Worm (Caenorhabditis elegans) whole organism, late embryonic: ENCODE results near the gene T24A6.20.

Source experiments
- C08G9.2 ChIP-seq: sonication (generic microtip); optimal IDR thresholded peaks from 2 replicates; lab custom pipeline; 2016; ENCODE audit warnings: mild to moderate bottlenecking, missing genetic modification characterization, moderate library complexity, missing compliant biosample characterization
- C38D4.7 ChIP-seq: fragments of 200-800 bp; sonication (Bioruptor generic); optimal IDR thresholded peaks from 2 replicates; lab custom pipeline; 2018; ENCODE audit warnings: mild to moderate bottlenecking, missing genetic modification characterization, moderate library complexity, missing compliant biosample characterization
- K02D7.2 ChIP-seq: sonication (generic microtip); optimal IDR thresholded peaks from 2 replicates; lab custom pipeline; 2017; ENCODE audit warnings: mild to moderate bottlenecking, missing genetic modification characterization, missing compliant biosample characterization
- T23F11.4 ChIP-seq: fragments of 200-800 bp; sonication (Bioruptor generic); optimal IDR thresholded peaks from 2 replicates; lab custom pipeline; 2018; ENCODE audit warnings: mild to moderate bottlenecking, missing genetic modification characterization, missing compliant biosample characterization
- Y22D7AL.16 ChIP-seq: sonication (generic microtip); optimal IDR thresholded peaks from 2 replicates; lab custom pipeline; 2016; ENCODE audit warnings: missing genetic modification characterization, missing compliant biosample characterization
- ahr-1 ChIP-seq: sonication (generic microtip); optimal IDR thresholded peaks from 2 replicates; lab custom pipeline; 2016; ENCODE audit warnings: missing genetic modification characterization, missing compliant biosample characterization
- ama-1 ChIP-seq: fragments of 150-350 bp; optimal IDR thresholded peaks from 2 replicates; lab custom pipeline; 2014
- ceh-14 ChIP-seq: sonication (generic microtip); optimal IDR thresholded peaks from 2 replicates; lab custom pipeline; 2016; ENCODE audit warnings: missing genotype, missing genetic modification characterization, missing compliant biosample characterization
- ceh-18 ChIP-seq: sonication (generic microtip); optimal IDR thresholded peaks from 2 replicates; lab custom pipeline; 2016; ENCODE audit warnings: missing genetic modification characterization, missing compliant biosample characterization
- ceh-22 ChIP-seq: sonication (generic microtip); optimal IDR thresholded peaks from 2 replicates; lab custom pipeline; 2017; ENCODE audit warnings: missing biosample characterization, missing genetic modification characterization
- ceh-24 ChIP-seq: sonication (generic microtip); optimal IDR thresholded peaks from 2 replicates; lab custom pipeline; 2016; ENCODE audit warnings: mild to moderate bottlenecking, missing genetic modification characterization, missing compliant biosample characterization
- ceh-34 ChIP-seq: sonication (generic microtip); optimal IDR thresholded peaks from 2 replicates; lab custom pipeline; 2016; ENCODE audit warnings: mild to moderate bottlenecking, missing genetic modification characterization, missing compliant biosample characterization
- ceh-45 ChIP-seq: fragments of 200-800 bp; sonication (Bioruptor generic); IDR thresholded peaks from 2 replicates; pipeline ENCODE4 v1.3.6; 2022; ENCODE audit warnings: missing genetic modification reagents, missing genetic modification characterization, missing compliant biosample characterization
- che-1 ChIP-seq: sonication (generic microtip); optimal IDR thresholded peaks from 2 replicates; lab custom pipeline; 2016; ENCODE audit warnings: mild to moderate bottlenecking, missing genetic modification characterization, missing compliant biosample characterization
- dve-1 ChIP-seq: sonication (generic microtip); optimal IDR thresholded peaks from 2 replicates; lab custom pipeline; 2017; ENCODE audit warnings: antibody characterized with exemption, mild to moderate bottlenecking, missing genetic modification characterization, missing compliant biosample characterization
- elt-2 ChIP-seq: sonication (generic microtip); optimal IDR thresholded peaks from 2 replicates; lab custom pipeline; 2016; ENCODE audit warnings: missing genetic modification reagents, missing genetic modification characterization, missing compliant biosample characterization
- ets-4 ChIP-seq: sonication (generic microtip); optimal IDR thresholded peaks from 2 replicates; lab custom pipeline; 2016; ENCODE audit warnings: missing genetic modification characterization, missing compliant biosample characterization
- eyg-1 ChIP-seq: sonication (generic microtip); optimal IDR thresholded peaks from 2 replicates; lab custom pipeline; 2016; ENCODE audit warnings: missing genotype, missing genetic modification characterization, missing compliant biosample characterization
- fkh-10 ChIP-seq: fragments of 150-350 bp; optimal IDR thresholded peaks from 2 replicates; lab custom pipeline; 2014; ENCODE audit warnings: missing biosample characterization, missing genetic modification reagents, missing genetic modification characterization
- gmeb-2 ChIP-seq: sonication (generic microtip); optimal IDR thresholded peaks from 2 replicates; lab custom pipeline; 2016; ENCODE audit warnings: missing genetic modification characterization, inconsistent platforms, missing compliant biosample characterization
- hlh-8 ChIP-seq: sonication (generic microtip); optimal IDR thresholded peaks from 2 replicates; lab custom pipeline; 2016; ENCODE audit warnings: missing genotype, missing genetic modification characterization, missing compliant biosample characterization
- lin-11 ChIP-seq: fragments of 200-800 bp; sonication (Bioruptor generic); optimal IDR thresholded peaks from 2 replicates; lab custom pipeline; 2018; ENCODE audit warnings: mild to moderate bottlenecking, missing genetic modification characterization, missing compliant biosample characterization
- nfya-1 ChIP-seq: sonication (generic microtip); optimal IDR thresholded peaks from 2 replicates; lab custom pipeline; 2017; ENCODE audit warnings: missing genetic modification characterization, mild to moderate bottlenecking, missing compliant biosample characterization, antibody characterized with exemption, moderate library complexity
- nhr-11 ChIP-seq: fragments of 150-350 bp; optimal IDR thresholded peaks from 2 replicates; lab custom pipeline; 2014; ENCODE audit warnings: missing biosample characterization, missing genetic modification characterization
- odd-2 ChIP-seq: sonication (generic microtip); optimal IDR thresholded peaks from 2 replicates; lab custom pipeline; 2017; ENCODE audit warnings: antibody characterized with exemption, mild to moderate bottlenecking, missing genetic modification characterization, missing compliant biosample characterization
- pat-9 ChIP-seq: fragments of 200-800 bp; sonication (Bioruptor generic); optimal IDR thresholded peaks from 2 replicates; lab custom pipeline; 2018; ENCODE audit warnings: mild to moderate bottlenecking, missing genetic modification characterization, moderate library complexity, missing compliant biosample characterization
- pqm-1 ChIP-seq: sonication (generic microtip); optimal IDR thresholded peaks from 2 replicates; lab custom pipeline; 2016; ENCODE audit warnings: missing genetic modification characterization, missing compliant biosample characterization
- ref-2 ChIP-seq: sonication (generic microtip); optimal IDR thresholded peaks from 2 replicates; lab custom pipeline; 2016; ENCODE audit warnings: missing genetic modification characterization, missing compliant biosample characterization
- rnt-1 ChIP-seq: sonication (generic microtip); optimal IDR thresholded peaks from 2 replicates; lab custom pipeline; 2016; ENCODE audit warnings: missing genetic modification characterization, missing compliant biosample characterization
- sox-2 ChIP-seq: fragments of 200-800 bp; sonication (Bioruptor generic); IDR thresholded peaks from 2 replicates; pipeline ENCODE4 v1.3.6; 2022; ENCODE audit warnings: missing genetic modification reagents, missing genetic modification characterization, missing compliant biosample characterization
- syd-9 ChIP-seq: sonication (generic microtip); optimal IDR thresholded peaks from 2 replicates; lab custom pipeline; 2016; ENCODE audit warnings: mild to moderate bottlenecking, missing genetic modification characterization, moderate library complexity, missing compliant biosample characterization
- tbx-2 ChIP-seq: sonication (generic microtip); optimal IDR thresholded peaks from 2 replicates; lab custom pipeline; 2016; ENCODE audit warnings: missing genetic modification characterization, missing compliant biosample characterization
- ttx-3 ChIP-seq: sonication (generic microtip); optimal IDR thresholded peaks from 2 replicates; lab custom pipeline; 2016; ENCODE audit warnings: missing genetic modification reagents, missing genetic modification characterization, missing compliant biosample characterization
- unc-42 ChIP-seq: sonication (generic microtip); optimal IDR thresholded peaks from 2 replicates; lab custom pipeline; 2016; ENCODE audit warnings: missing genotype, missing genetic modification characterization, missing compliant biosample characterization
- unc-55 ChIP-seq: sonication (generic microtip); optimal IDR thresholded peaks from 2 replicates; lab custom pipeline; 2017; ENCODE audit warnings: missing biosample characterization, missing genetic modification reagents, missing genetic modification characterization
- zip-5 ChIP-seq: sonication (generic microtip); optimal IDR thresholded peaks from 2 replicates; lab custom pipeline; 2016; ENCODE audit warnings: missing genetic modification characterization, missing compliant biosample characterization
- ztf-16 ChIP-seq: sonication (generic microtip); optimal IDR thresholded peaks from 2 replicates; lab custom pipeline; 2017; ENCODE audit warnings: missing genetic modification characterization, missing compliant biosample characterization

Gene T24A6.20

DNA sequence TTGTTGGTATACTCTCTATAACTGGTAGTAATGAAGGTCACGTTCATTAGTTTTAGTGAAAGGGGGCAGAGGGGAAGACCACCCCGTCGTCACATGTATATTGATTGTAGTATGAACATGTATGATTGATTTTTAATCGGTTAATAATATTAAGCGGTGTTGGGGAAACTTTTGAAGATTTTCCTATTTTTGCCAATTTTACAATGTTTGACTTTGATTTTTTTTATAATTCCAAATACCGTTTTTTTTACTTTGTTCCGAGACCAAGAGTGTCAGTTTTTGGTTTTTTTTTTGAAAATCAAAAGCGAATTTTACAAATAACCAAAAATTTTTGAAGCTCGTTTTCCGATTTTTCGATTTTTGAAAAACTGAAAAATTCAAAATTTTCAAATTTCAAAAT is 17.7 kb upstream of the T24A6.20 start, which contains the start of gene nhr-221:
Gene nhr-221 (minus strand): TSS at position 101 of the 400 bp plus-strand sequence.
- TF ChIP-seq eyg-1 (no peak), Y22D7AL.16 (tag; lab: Kevin White, UChicago) (no peak)

DNA sequence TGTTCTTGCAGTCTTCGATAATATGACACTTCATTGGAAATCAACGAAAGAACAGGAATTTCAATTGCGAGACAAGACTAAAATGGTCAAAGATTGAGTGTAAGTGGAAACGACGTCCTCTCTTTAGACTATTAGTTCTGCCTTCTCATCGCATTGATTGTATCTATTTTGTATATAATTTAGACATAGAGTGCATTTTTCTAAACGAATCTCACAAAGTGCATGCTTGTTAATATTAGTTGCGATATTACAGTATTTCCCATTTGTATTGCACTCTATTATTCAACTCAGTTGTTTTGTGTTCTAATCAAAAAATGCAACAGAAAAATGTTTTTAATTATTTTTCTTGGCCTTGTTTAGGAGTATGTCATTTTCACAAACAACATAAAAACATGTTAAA is 14.6 kb upstream of the T24A6.20 start, which contains the start of gene nhr-93:
Gene nhr-93 (minus strand): TSS at position 101 of the 400 bp plus-strand sequence.
- TF ChIP-seq syd-9 (tag; lab: Kevin White, UChicago) (no peak), che-1 (tag; lab: Kevin White, UChicago) (no peak), ceh-22 (no peak), fkh-10 (GFP tag; lab: Kevin White, UChicago) (no peak), ahr-1 (tag; lab: Kevin White, UChicago) (no peak), pqm-1 (tag; lab: Kevin White, UChicago) (no peak), tbx-2 (no peak), gmeb-2 (tag; lab: Kevin White, UChicago) (no peak), hlh-8 (tag; lab: Kevin White, UChicago) (no peak), ceh-34 (tag; lab: Kevin White, UChicago) (no peak), rnt-1 (tag; lab: Kevin White, UChicago) (no peak), C38D4.7 (GFP tag; lab: Kevin White, UChicago) (no peak), ets-4 (tag; lab: Kevin White, UChicago) (no peak), ceh-14 (tag; lab: Kevin White, UChicago) (no peak), C08G9.2 (tag; lab: Kevin White, UChicago) (no peak), ceh-45 (GFP tag; lab: Robert Waterston, UW) (no peak)

DNA sequence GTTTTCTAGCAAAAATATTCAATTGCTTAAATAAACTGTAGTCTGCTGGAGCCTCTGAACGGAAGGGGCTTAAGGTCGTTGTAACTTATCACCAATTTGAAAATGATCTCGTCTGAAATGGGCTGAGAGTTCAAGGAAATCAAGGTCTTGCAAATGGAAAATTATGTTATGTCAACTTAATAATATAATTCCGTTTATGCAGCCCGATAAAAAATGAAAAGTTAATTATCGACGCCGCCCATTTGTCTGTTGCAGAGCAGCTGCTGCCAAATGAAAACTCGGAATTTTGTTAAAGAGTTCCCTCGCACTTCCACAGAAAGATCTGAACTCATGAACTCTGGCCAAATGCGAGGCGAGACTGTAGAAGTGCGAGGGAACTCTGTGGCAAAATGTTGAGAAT is 11.8 kb upstream of the T24A6.20 start, which contains the start of gene srbc-67:
Gene srbc-67 (minus strand): TSS at position 101 of the 400 bp plus-strand sequence.
- no peak for TF ChIP-seq ama-1 (lab: Kevin White, UChicago)
- no peak for TF ChIP-seq gmeb-2 (tag; lab: Kevin White, UChicago)
- TF ChIP-seq fkh-10 (GFP tag; lab: Kevin White, UChicago): no peak
- TF ChIP-seq hlh-8 (tag; lab: Kevin White, UChicago): no peak
- TF ChIP-seq ref-2: no peak
- TF ChIP-seq nhr-11 (tag; lab: Kevin White, UChicago): no peak
- TF ChIP-seq unc-42 (tag; lab: Kevin White, UChicago): no peak
- TF ChIP-seq sox-2 (GFP tag; lab: Robert Waterston, UW): no peak
- no peak for TF ChIP-seq ttx-3
- no peak for TF ChIP-seq nfya-1 (tag; lab: Kevin White, UChicago)
- no peak for TF ChIP-seq zip-5 (tag; lab: Kevin White, UChicago)
- TF ChIP-seq odd-2 (tag; lab: Kevin White, UChicago): no peak
- TF ChIP-seq K02D7.2 (tag; lab: Kevin White, UChicago): no peak
- TF ChIP-seq T23F11.4 (GFP tag; lab: Kevin White, UChicago): no peak
- no peak for TF ChIP-seq unc-55 (GFP tag; lab: Kevin White, UChicago)
- TF ChIP-seq ceh-18: no peak
- TF ChIP-seq lin-11 (tag; lab: Kevin White, UChicago): no peak
- TF ChIP-seq C08G9.2 (tag; lab: Kevin White, UChicago): no peak
- TF ChIP-seq dve-1 (tag; lab: Kevin White, UChicago): no peak
- no peak for TF ChIP-seq che-1 (tag; lab: Kevin White, UChicago)

DNA sequence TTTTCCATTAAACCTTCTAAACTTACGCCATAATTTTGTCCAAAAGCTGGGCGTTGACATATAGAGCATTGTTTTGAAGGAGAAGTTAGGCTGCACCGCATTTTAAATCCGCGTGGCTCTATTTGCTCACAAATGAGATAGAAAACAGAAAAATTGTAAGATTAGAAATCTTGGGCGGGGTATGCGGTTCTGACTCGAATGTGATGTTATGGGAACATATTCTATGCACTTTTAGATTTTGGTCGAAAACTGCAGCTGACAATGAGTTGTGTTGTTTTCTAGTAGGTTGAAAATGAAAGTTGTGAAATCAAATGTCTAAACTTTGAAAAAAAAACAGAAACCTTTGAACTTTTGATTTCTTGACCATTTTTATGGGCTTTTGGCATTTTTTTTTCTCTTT is 9.6 kb upstream of the T24A6.20 start, which contains the start of gene nhr-222:
Gene nhr-222 (minus strand): TSS at position 101 of the 400 bp plus-strand sequence.
- TF ChIP-seq ahr-1 (tag; lab: Kevin White, UChicago): no peak
- TF ChIP-seq unc-55 (GFP tag; lab: Kevin White, UChicago): no peak
- no peak for TF ChIP-seq ceh-24 (tag; lab: Kevin White, UChicago)
- TF ChIP-seq ztf-16: no peak
- no peak for TF ChIP-seq syd-9 (tag; lab: Kevin White, UChicago)
- TF ChIP-seq eyg-1: no peak
- TF ChIP-seq rnt-1 (tag; lab: Kevin White, UChicago): no peak
- TF ChIP-seq elt-2 (tag; lab: Kevin White, UChicago): no peak
- no peak for TF ChIP-seq pat-9 (tag; lab: Kevin White, UChicago)
